Worm (Caenorhabditis elegans): ENCODE measurements around the gene atf-8.
"Not testable (repeated sequence)": the region's sequence is repeated elsewhere in the genome, so short reads cannot be mapped to it uniquely, and the experiment has no call there.

DNA sequence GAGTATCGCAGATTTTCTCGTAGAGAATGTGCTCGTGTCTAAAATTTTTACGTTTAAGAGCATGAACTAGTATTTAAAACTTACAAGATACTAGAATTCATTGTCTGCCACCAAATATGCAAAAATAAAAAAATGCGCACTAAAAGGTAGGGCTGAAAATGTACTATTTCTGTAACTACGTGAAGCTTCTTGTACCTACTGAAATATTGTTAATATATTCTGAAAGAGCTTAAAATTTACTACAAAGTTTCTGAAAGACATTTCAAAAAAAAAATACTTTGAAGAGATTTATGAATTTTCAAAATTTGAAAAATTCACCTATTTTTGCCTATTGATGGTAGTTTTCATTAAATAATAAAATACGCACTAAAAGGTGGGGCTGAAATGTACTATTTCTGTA, 35.4 kb upstream of the atf-8 start, which contains the start of gene fbxa-214:
- not testable (repeated sequence) for TF ChIP-seq aly-1 (tag; optimal IDR thresholded peaks at IDR 0.05); ama-1 (optimal IDR thresholded peaks at IDR 0.05); ceh-13 (GFP tag; optimal IDR thresholded peaks at IDR 0.05)
